Worm (Caenorhabditis elegans) whole organism, mixed stage, embryonic: Measurements from ENCODE around the gene haf-3.
"Not testable (repeated sequence)": the region's sequence is repeated elsewhere in the genome, so short reads cannot be mapped to it uniquely, and the experiment has no call there.

Experiments
- ceh-39 ChIP-seq: fragments of 150-350 bp; optimal IDR thresholded peaks from 2 replicates; lab custom pipeline; 2014; ENCODE audit warnings: missing biosample characterization, missing genetic modification characterization
- ces-1 ChIP-seq: fragments of 150-350 bp; optimal IDR thresholded peaks from 2 replicates; lab custom pipeline; 2014; ENCODE audit warnings: missing biosample characterization, missing genetic modification reagents, missing genetic modification characterization
- cnd-1 ChIP-seq: fragments of 200-800 bp; sonication (Bioruptor generic); optimal IDR thresholded peaks from 2 replicates; lab custom pipeline; 2018; ENCODE audit warnings: mild to moderate bottlenecking, missing genetic modification characterization, missing compliant biosample characterization
- elt-1 ChIP-seq: sonication (generic microtip); optimal IDR thresholded peaks from 2 replicates; lab custom pipeline; 2017; ENCODE audit warnings: missing genetic modification characterization, mild to moderate bottlenecking, missing compliant biosample characterization, antibody characterized with exemption, moderate library complexity, borderline replicate concordance; ENCODE audit not compliant: insufficient read depth
- elt-3 ChIP-seq: fragments of 150-350 bp; optimal IDR thresholded peaks from 2 replicates; lab custom pipeline; 2014; ENCODE audit warnings: missing biosample characterization, missing genetic modification characterization
- flh-1 ChIP-seq: fragments of 200-800 bp; sonication (Bioruptor generic); optimal IDR thresholded peaks from 2 replicates; lab custom pipeline; 2018; ENCODE audit warnings: mild to moderate bottlenecking, missing genetic modification characterization, moderate library complexity, missing compliant biosample characterization
- lin-13 ChIP-seq: fragments of 150-350 bp; optimal IDR thresholded peaks from 2 replicates; lab custom pipeline; 2014; ENCODE audit warnings: missing biosample characterization, missing genetic modification characterization
- nhr-12 ChIP-seq: fragments of 150-350 bp; optimal IDR thresholded peaks from 2 replicates; lab custom pipeline; 2014; ENCODE audit warnings: missing biosample characterization, missing genetic modification characterization
- nhr-237 ChIP-seq: fragments of 150-350 bp; optimal IDR thresholded peaks from 2 replicates; lab custom pipeline; 2014; ENCODE audit warnings: missing biosample characterization, missing genetic modification characterization
- nhr-76 ChIP-seq: sonication (generic microtip); optimal IDR thresholded peaks from 2 replicates; lab custom pipeline; 2017; ENCODE audit warnings: missing biosample characterization, missing genetic modification characterization
- sptf-1 ChIP-seq: sonication (generic microtip); optimal IDR thresholded peaks from 2 replicates; lab custom pipeline; 2017; ENCODE audit warnings: mild to moderate bottlenecking, missing genetic modification characterization, moderate library complexity, missing compliant biosample characterization
- unc-39 ChIP-seq: fragments of 150-350 bp; optimal IDR thresholded peaks from 2 replicates; lab custom pipeline; 2014; ENCODE audit warnings: missing biosample characterization, missing genetic modification characterization
- unc-62 ChIP-seq: fragments of 150-350 bp; optimal IDR thresholded peaks from 2 replicates; lab custom pipeline; 2014; ENCODE audit warnings: missing biosample characterization, missing genetic modification reagents, missing genetic modification characterization

DNA sequence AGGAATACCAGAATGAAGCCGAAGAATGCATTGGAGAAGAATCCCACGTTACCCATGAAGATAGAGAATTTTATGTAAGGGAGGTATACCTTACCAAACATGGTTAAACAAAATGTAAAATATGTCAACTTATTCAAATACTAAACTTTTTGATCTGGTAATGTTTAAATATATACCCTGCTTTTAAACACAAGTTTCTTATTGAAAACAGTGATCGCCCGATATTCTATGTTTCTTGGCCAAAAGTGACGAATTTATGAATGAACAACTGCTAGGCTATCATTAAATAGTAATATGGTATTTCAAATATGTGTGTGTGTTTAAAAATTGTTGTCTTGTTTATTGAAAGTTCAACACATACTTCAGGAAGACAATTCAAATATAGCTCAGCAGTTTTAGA lies 17.6 kb downstream of the haf-3 start, which contains the start of gene T23D5.8:
- TF ChIP-seq ceh-39 (tag; lab: Kevin White, UChicago); flh-1; sptf-1 (tag; lab: Kevin White, UChicago); elt-3; nhr-12 (tag; lab: Kevin White, UChicago); elt-1 (tag; lab: Kevin White, UChicago); ces-1 (GFP tag; lab: Kevin White, UChicago); unc-62 (GFP tag; lab: Kevin White, UChicago); nhr-237 (tag; lab: Kevin White, UChicago); nhr-76 (tag; lab: Kevin White, UChicago); cnd-1; unc-39 (tag; lab: Kevin White, UChicago); lin-13: not testable (repeated sequence)
